Worm (Caenorhabditis elegans): ENCODE results near the gene C47A10.12.

Gene C47A10.12

ce11 chrV:17767249-17767648, 10.5 kb upstream of the C47A10.12 start, which contains the start of gene srh-284:
srh-284 (plus strand) TSS chrV:17767549.
- no peak for TF ChIP-seq nhr-77 (tag; optimal IDR thresholded peaks at IDR 0.05)
- TF ChIP-seq elt-2 (tag; optimal IDR thresholded peaks at IDR 0.05): no peak
- TF ChIP-seq hmg-11 (tag; optimal IDR thresholded peaks at IDR 0.05): no peak
- TF ChIP-seq pqm-1 (tag; optimal IDR thresholded peaks at IDR 0.05): no peak
- no peak for TF ChIP-seq nhr-23 (tag; optimal IDR thresholded peaks at IDR 0.05)
- TF ChIP-seq unc-39 (tag; optimal IDR thresholded peaks at IDR 0.05): no peak
- TF ChIP-seq R02D3.7 (tag; optimal IDR thresholded peaks at IDR 0.05): no peak
- TF ChIP-seq nhr-11 (tag; optimal IDR thresholded peaks at IDR 0.05): no peak
- no peak for TF ChIP-seq lsy-12 (tag; optimal IDR thresholded peaks at IDR 0.05)
- no peak for TF ChIP-seq eor-1 (tag; optimal IDR thresholded peaks at IDR 0.05)
- TF ChIP-seq nfya-1 (tag; optimal IDR thresholded peaks at IDR 0.05; ENCODE audit: insufficient read depth): no peak
- TF ChIP-seq skn-1 (tag; optimal IDR thresholded peaks at IDR 0.05): no peak
- TF ChIP-seq zag-1 (tag; optimal IDR thresholded peaks at IDR 0.05): no peak
- no peak for TF ChIP-seq lin-15B (tag; optimal IDR thresholded peaks at IDR 0.05)
- TF ChIP-seq nhr-43 (tag; optimal IDR thresholded peaks at IDR 0.05; ENCODE audit: poor library complexity, severe bottlenecking): no peak
- TF ChIP-seq jun-1 (tag; optimal IDR thresholded peaks at IDR 0.05): no peak
- TF ChIP-seq ZK546.5 (tag; optimal IDR thresholded peaks at IDR 0.05): no peak
- TF ChIP-seq tbx-2 (tag; optimal IDR thresholded peaks at IDR 0.05): no peak
- no peak for TF ChIP-seq ceh-82 (tag; optimal IDR thresholded peaks at IDR 0.05)
- no peak for TF ChIP-seq nhr-28 (tag; optimal IDR thresholded peaks at IDR 0.05)

ce11 chrV:17767768-17768167, 10.0 kb upstream of the C47A10.12 start:
- TF ChIP-seq aly-2 (tag; optimal IDR thresholded peaks at IDR 0.05) (no peak), jun-1 (tag; optimal IDR thresholded peaks at IDR 0.05) (no peak), elt-1 (tag; optimal IDR thresholded peaks at IDR 0.05) (no peak), sea-2 (GFP tag; optimal IDR thresholded peaks at IDR 0.05) (no peak), nhr-12 (tag; optimal IDR thresholded peaks at IDR 0.05) (no peak)

ce11 chrV:17773108-17773507, 4.6 kb upstream of the C47A10.12 start, which contains the start of gene sre-21:
sre-21 (minus strand) TSS chrV:17773208.
- TF ChIP-seq nhr-28 (tag; optimal IDR thresholded peaks at IDR 0.05): no peak
- no peak for TF ChIP-seq R02D3.7 (tag; optimal IDR thresholded peaks at IDR 0.05)
- TF ChIP-seq nhr-23 (tag; optimal IDR thresholded peaks at IDR 0.05): no peak
- TF ChIP-seq ztf-4 (tag; optimal IDR thresholded peaks at IDR 0.05): no peak
- TF ChIP-seq skn-1 (tag; optimal IDR thresholded peaks at IDR 0.05): no peak
- no peak for TF ChIP-seq nfya-1 (tag; optimal IDR thresholded peaks at IDR 0.05; ENCODE audit: insufficient read depth)
- no peak for TF ChIP-seq tbx-2 (tag; optimal IDR thresholded peaks at IDR 0.05)
- TF ChIP-seq fkh-10 (GFP tag; optimal IDR thresholded peaks at IDR 0.05): no peak
- no peak for TF ChIP-seq ceh-82 (tag; optimal IDR thresholded peaks at IDR 0.05)
- TF ChIP-seq egl-27 (tag; optimal IDR thresholded peaks at IDR 0.05): no peak
- TF ChIP-seq aly-2 (tag; optimal IDR thresholded peaks at IDR 0.05): no peak
- TF ChIP-seq pqm-1 (tag; optimal IDR thresholded peaks at IDR 0.05): no peak
- TF ChIP-seq egl-5 (tag; optimal IDR thresholded peaks at IDR 0.05): no peak
- no peak for TF ChIP-seq elt-3 (tag; optimal IDR thresholded peaks at IDR 0.05)
- no peak for TF ChIP-seq nhr-12 (tag; optimal IDR thresholded peaks at IDR 0.05)
- TF ChIP-seq eor-1 (tag; optimal IDR thresholded peaks at IDR 0.05): no peak

- no peak for TF ChIP-seq lin-15B (tag; optimal IDR thresholded peaks at IDR 0.05)
- no peak for TF ChIP-seq elt-3 (tag; optimal IDR thresholded peaks at IDR 0.05)
These were observed 597 bp upstream of the C47A10.12 start, which contains the start of gene ddo-1 for ce11 chrV:17777127-17777526. ddo-1 (minus strand) TSS chrV:17777227.

ce11 chrV:17780285-17780684, 2.6 kb downstream of the C47A10.12 start:
- no peak for TF ChIP-seq egl-5 (tag; optimal IDR thresholded peaks at IDR 0.05)
- peak; percentile 1 for TF ChIP-seq pha-4 (tag; optimal IDR thresholded peaks at IDR 0.05)
- no peak for TF ChIP-seq hmg-11 (tag; optimal IDR thresholded peaks at IDR 0.05)
- peak; percentile 5 for TF ChIP-seq pqm-1 (tag; optimal IDR thresholded peaks at IDR 0.05)
- TF ChIP-seq elt-2 (tag; optimal IDR thresholded peaks at IDR 0.05): peak; percentile 81

ce11 chrV:17783542-17783941, 5.8 kb downstream of the C47A10.12 start, which contains the start of gene srab-12:
srab-12 (minus strand) TSS chrV:17783642.
- TF ChIP-seq pqm-1 (tag; optimal IDR thresholded peaks at IDR 0.05) (no peak), ceh-28 (tag; optimal IDR thresholded peaks at IDR 0.05) (no peak), elt-3 (tag; optimal IDR thresholded peaks at IDR 0.05) (no peak), nhr-237 (tag; optimal IDR thresholded peaks at IDR 0.05) (no peak), hmg-11 (tag; optimal IDR thresholded peaks at IDR 0.05) (no peak), lsy-12 (tag; optimal IDR thresholded peaks at IDR 0.05) (no peak), nhr-11 (tag; optimal IDR thresholded peaks at IDR 0.05) (no peak)
